Worm (Caenorhabditis elegans) whole organism, L2 larva: ENCODE data around the gene Y39A1A.18.

Source experiments
- F13H6.1 ChIP-seq: sonication (generic microtip); optimal IDR thresholded peaks from 2 replicates; lab custom pipeline; 2016; ENCODE audit warnings: missing genetic modification characterization, missing compliant biosample characterization
- R02D3.7 ChIP-seq: fragments of 150-350 bp; optimal IDR thresholded peaks from 2 replicates; lab custom pipeline; 2014; ENCODE audit warnings: missing biosample characterization, missing genetic modification characterization
- Y55F3AM.14 ChIP-seq: fragments of 200-800 bp; sonication (Bioruptor generic); optimal IDR thresholded peaks from 2 replicates; lab custom pipeline; 2018; ENCODE audit warnings: mild to moderate bottlenecking, missing genetic modification characterization, missing compliant biosample characterization
- ZK546.5 ChIP-seq: sonication (generic microtip); optimal IDR thresholded peaks from 2 replicates; lab custom pipeline; 2017; ENCODE audit warnings: missing biosample characterization, missing genetic modification characterization
- aly-2 ChIP-seq: fragments of 150-350 bp; optimal IDR thresholded peaks from 2 replicates; lab custom pipeline; 2014; ENCODE audit warnings: missing biosample characterization, missing genetic modification characterization
- blmp-1 ChIP-seq: sonication (generic microtip); optimal IDR thresholded peaks from 2 replicates; lab custom pipeline; 2017; ENCODE audit warnings: missing genetic modification characterization, mild to moderate bottlenecking, missing compliant biosample characterization, antibody characterized with exemption, moderate library complexity; ENCODE audit not compliant: insufficient read depth
- ceh-16 ChIP-seq: fragments of 150-350 bp; optimal IDR thresholded peaks from 2 replicates; lab custom pipeline; 2014; ENCODE audit warnings: missing biosample characterization, missing genetic modification characterization
- ceh-82 ChIP-seq: fragments of 150-350 bp; optimal IDR thresholded peaks from 2 replicates; lab custom pipeline; 2014; ENCODE audit warnings: missing biosample characterization, missing genetic modification characterization
- crh-2 ChIP-seq: sonication (generic microtip); optimal IDR thresholded peaks from 2 replicates; lab custom pipeline; 2017; ENCODE audit warnings: missing biosample characterization, missing genetic modification characterization
- egl-27 ChIP-seq: sonication (generic microtip); optimal IDR thresholded peaks from 3 replicates; lab custom pipeline; 2017; ENCODE audit warnings: missing biosample characterization, missing genetic modification reagents, missing genetic modification characterization
- elt-1 ChIP-seq: fragments of 150-350 bp; optimal IDR thresholded peaks from 2 replicates; lab custom pipeline; 2014; ENCODE audit warnings: missing biosample characterization, missing genetic modification characterization
- lin-11 ChIP-seq: fragments of 150-350 bp; sonication (generic microtip); optimal IDR thresholded peaks from 2 replicates; lab custom pipeline; 2014; ENCODE audit warnings: missing biosample characterization, missing genetic modification characterization, inconsistent platforms, mixed read lengths
- lin-13 ChIP-seq: fragments of 150-350 bp; optimal IDR thresholded peaks from 2 replicates; lab custom pipeline; 2014; ENCODE audit warnings: missing biosample characterization, missing genetic modification reagents, missing genetic modification characterization
- lin-39 ChIP-seq: fragments of 150-350 bp; optimal IDR thresholded peaks from 2 replicates; lab custom pipeline; 2014; ENCODE audit warnings: missing biosample characterization, missing genetic modification reagents, missing genetic modification characterization
- lsy-2 ChIP-seq, 2 experiments: fragments of 150-350 bp in 1 of 2; sonication (generic microtip) in 1 of 2; optimal IDR thresholded peaks; 2 replicates each; lab custom pipeline; 2014 to 2017; ENCODE audit warnings: missing biosample characterization in 2 of 2, missing genetic modification characterization in 2 of 2
- mab-5 ChIP-seq: fragments of 150-350 bp; optimal IDR thresholded peaks from 2 replicates; lab custom pipeline; 2014; ENCODE audit warnings: missing biosample characterization, missing genetic modification characterization
- mbf-1 ChIP-seq: sonication (generic microtip); optimal IDR thresholded peaks from 2 replicates; lab custom pipeline; 2017; ENCODE audit warnings: missing biosample characterization, missing genetic modification characterization
- mdl-1 ChIP-seq, 2 experiments: fragments of 150-350 bp in 1 of 2; sonication (generic microtip) in 1 of 2; optimal IDR thresholded peaks; 2 replicates each; lab custom pipeline; 2017; ENCODE audit warnings: missing biosample characterization in 2 of 2, missing genetic modification characterization in 2 of 2
- nhr-11 ChIP-seq: fragments of 150-350 bp; optimal IDR thresholded peaks from 2 replicates; lab custom pipeline; 2014; ENCODE audit warnings: missing biosample characterization, missing genetic modification characterization
- nhr-12 ChIP-seq: fragments of 150-350 bp; optimal IDR thresholded peaks from 2 replicates; lab custom pipeline; 2014; ENCODE audit warnings: missing biosample characterization, missing genetic modification characterization
- nhr-129 ChIP-seq: fragments of 150-350 bp; optimal IDR thresholded peaks from 2 replicates; lab custom pipeline; 2014; ENCODE audit warnings: missing biosample characterization, missing genetic modification characterization
- nhr-23 ChIP-seq: fragments of 150-350 bp; optimal IDR thresholded peaks from 2 replicates; lab custom pipeline; 2014; ENCODE audit warnings: missing biosample characterization, missing genetic modification reagents, missing genetic modification characterization
- nhr-237 ChIP-seq: fragments of 150-350 bp; optimal IDR thresholded peaks from 2 replicates; lab custom pipeline; 2014; ENCODE audit warnings: missing biosample characterization, missing genetic modification characterization
- nhr-25 ChIP-seq: fragments of 150-350 bp; sonication (generic microtip); optimal IDR thresholded peaks from 3 replicates; lab custom pipeline; 2014; ENCODE audit warnings: missing biosample characterization, missing genetic modification characterization
- nhr-6 ChIP-seq: fragments of 150-350 bp; optimal IDR thresholded peaks from 2 replicates; lab custom pipeline; 2014; ENCODE audit warnings: missing biosample characterization, missing genetic modification characterization
- nhr-77 ChIP-seq: fragments of 150-350 bp; optimal IDR thresholded peaks from 2 replicates; lab custom pipeline; 2014; ENCODE audit warnings: missing biosample characterization, missing genetic modification characterization
- peb-1 ChIP-seq: fragments of 150-350 bp; optimal IDR thresholded peaks from 2 replicates; lab custom pipeline; 2014; ENCODE audit warnings: missing biosample characterization, missing genetic modification characterization
- sem-4 ChIP-seq: fragments of 150-350 bp; optimal IDR thresholded peaks from 2 replicates; lab custom pipeline; 2014; ENCODE audit warnings: missing biosample characterization, missing genetic modification reagents, missing genetic modification characterization
- skn-1 ChIP-seq: sonication (generic microtip); optimal IDR thresholded peaks from 2 replicates; lab custom pipeline; 2017; ENCODE audit warnings: missing biosample characterization, missing genetic modification characterization
- sma-3 ChIP-seq: sonication (generic microtip); optimal IDR thresholded peaks from 2 replicates; lab custom pipeline; 2016; ENCODE audit warnings: missing genetic modification reagents, missing genetic modification characterization, missing compliant biosample characterization
- sma-9 ChIP-seq, 2 experiments: fragments of 150-350 bp in 1 of 2; sonication (generic microtip) in 1 of 2; optimal IDR thresholded peaks; 2 replicates each; lab custom pipeline; 2014 to 2016; ENCODE audit warnings: missing genetic modification characterization in 2 of 2, mild to moderate bottlenecking in 1 of 2, missing biosample characterization in 1 of 2, missing compliant biosample characterization in 1 of 2, missing genetic modification reagents in 1 of 2, moderate library complexity in 1 of 2
- snpc-4 ChIP-seq: fragments of 150-350 bp; optimal IDR thresholded peaks from 2 replicates; lab custom pipeline; 2014; ENCODE audit warnings: missing biosample characterization, missing genetic modification characterization
- unc-39 ChIP-seq: fragments of 150-350 bp; optimal IDR thresholded peaks from 2 replicates; lab custom pipeline; 2014; ENCODE audit warnings: missing biosample characterization, missing genetic modification characterization
- unc-62 ChIP-seq: fragments of 150-350 bp; optimal IDR thresholded peaks from 2 replicates; lab custom pipeline; 2014; ENCODE audit warnings: missing biosample characterization, missing genetic modification reagents, missing genetic modification characterization
- zag-1 ChIP-seq: fragments of 150-350 bp; optimal IDR thresholded peaks from 2 replicates; lab custom pipeline; 2014; ENCODE audit warnings: missing biosample characterization, missing genetic modification characterization
- ztf-1 ChIP-seq: fragments of 200-800 bp; sonication (Bioruptor generic); conservative IDR thresholded peaks from 2 replicates; pipeline ENCODE4 v1.3.6; 2022; ENCODE audit warnings: missing genetic modification characterization, missing compliant biosample characterization
- ztf-11 ChIP-seq: sonication (generic microtip); optimal IDR thresholded peaks from 2 replicates; lab custom pipeline; 2017; ENCODE audit warnings: missing biosample characterization, missing genetic modification characterization

Gene Y39A1A.18

ce11 chrIII:10691019-10691418, 3.3 kb downstream of the Y39A1A.18 start, which contains the start of gene Y39A1A.17:
Gene Y39A1A.17, minus strand, starts transcription at chrIII:10691119.
- TF ChIP-seq nhr-25 (tag; lab: Kevin White, UChicago) (no peak), nhr-11 (tag; lab: Kevin White, UChicago) (no peak), blmp-1 (no peak), nhr-129 (tag; lab: Kevin White, UChicago) (no peak), lsy-2 (tag; optimal IDR thresholded peaks at IDR 0.05; lab: Kevin White, UChicago) (no peak), skn-1 (no peak), nhr-237 (tag; lab: Kevin White, UChicago) (no peak), nhr-6 (tag; lab: Kevin White, UChicago) (no peak), nhr-12 (tag; lab: Kevin White, UChicago) (no peak), ceh-16 (tag; lab: Kevin White, UChicago) (no peak), sma-9 (GFP tag; optimal IDR thresholded peaks at IDR 0.05; lab: Kevin White, UChicago) (no peak), sma-9 (tag; optimal IDR thresholded peaks at IDR 0.05; lab: Kevin White, UChicago) (no peak), lin-13 (no peak), aly-2 (tag; lab: Kevin White, UChicago) (no peak), lin-39 (tag; lab: Kevin White, UChicago) (no peak), zag-1 (tag; lab: Kevin White, UChicago) (no peak), ZK546.5 (tag; lab: Kevin White, UChicago) (no peak), sem-4 (tag; lab: Kevin White, UChicago) (no peak), ceh-82 (tag; lab: Kevin White, UChicago) (no peak), crh-2 (no peak)
- TF ChIP-seq, all 48 proteins: peak for 0

DNA sequence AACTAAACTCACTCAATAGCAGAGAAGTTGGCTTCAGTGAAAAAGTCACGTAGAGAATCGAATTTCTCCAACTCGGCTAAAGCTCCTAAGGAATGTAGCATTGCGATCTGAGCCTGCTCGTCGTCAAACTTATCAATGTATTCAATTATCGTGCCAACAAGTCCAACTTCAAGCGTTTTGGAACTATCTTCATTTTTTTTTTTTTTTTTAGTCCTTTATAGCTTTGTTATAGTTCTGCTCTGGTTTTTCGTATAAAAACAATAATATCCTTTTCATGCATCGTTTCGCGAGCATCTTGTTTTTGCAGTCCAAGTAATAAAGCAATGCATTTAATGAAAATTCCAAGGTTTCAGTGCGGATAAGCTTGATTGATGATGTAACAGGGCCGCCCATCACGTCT, 5.2 kb downstream of the Y39A1A.18 start, which contains the start of gene Y39A1A.31:
TSS of gene Y39A1A.31 (minus strand) at position 101 of the 400 bp plus-strand sequence.
- TF ChIP-seq mdl-1 (tag; optimal IDR thresholded peaks at IDR 0.05; lab: Kevin White, UChicago) (no peak), nhr-23 (tag; lab: Kevin White, UChicago) (no peak), ztf-1 (GFP tag; lab: Robert Waterston, UW) (no peak), lin-11 (tag; lab: Kevin White, UChicago) (no peak), blmp-1 (no peak), nhr-11 (tag; lab: Kevin White, UChicago) (no peak), unc-62 (GFP tag; lab: Kevin White, UChicago) (no peak), elt-1 (tag; lab: Kevin White, UChicago) (no peak), Y55F3AM.14 (GFP tag; lab: Kevin White, UChicago) (no peak), egl-27 (tag; lab: Kevin White, UChicago) (no peak), unc-39 (tag; lab: Kevin White, UChicago) (no peak), nhr-77 (tag; lab: Kevin White, UChicago) (no peak), nhr-237 (tag; lab: Kevin White, UChicago) (no peak), snpc-4 (tag; lab: Kevin White, UChicago) (no peak), ztf-11 (tag; lab: Kevin White, UChicago) (no peak), mab-5 (tag; lab: Kevin White, UChicago) (no peak)

DNA sequence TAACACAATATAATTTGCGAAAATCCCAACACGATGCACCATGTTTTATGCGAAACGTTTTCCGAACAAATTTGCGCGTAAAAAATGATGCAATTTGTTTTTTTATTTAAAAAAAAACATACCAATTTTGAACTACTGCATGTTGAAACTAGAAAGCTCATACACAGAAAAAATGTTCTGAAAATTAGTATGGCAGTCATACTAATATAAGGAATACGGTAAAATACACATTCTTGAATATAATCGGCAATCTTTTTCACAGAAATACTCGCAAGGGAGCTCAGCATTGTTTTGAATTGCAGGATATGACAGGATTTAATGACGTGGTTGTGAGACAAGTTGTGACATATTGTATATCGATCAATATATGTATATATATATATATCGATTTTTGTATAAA, 15.3 kb downstream of the Y39A1A.18 start, which contains the start of gene Y39A1A.16:
TSS of gene Y39A1A.16 (plus strand) at position 301 of the 400 bp plus-strand sequence.
- no peak for TF ChIP-seq ceh-16 (tag; lab: Kevin White, UChicago)
- no peak for TF ChIP-seq lin-13
- no peak for TF ChIP-seq nhr-11 (tag; lab: Kevin White, UChicago)
- no peak for TF ChIP-seq mbf-1 (tag; lab: Kevin White, UChicago)
- no peak for TF ChIP-seq nhr-6 (tag; lab: Kevin White, UChicago)
- TF ChIP-seq F13H6.1 (tag; lab: Kevin White, UChicago), result no peak
- no peak for TF ChIP-seq mab-5 (tag; lab: Kevin White, UChicago)
- TF ChIP-seq lin-11 (tag; lab: Kevin White, UChicago), result no peak
- no peak for TF ChIP-seq nhr-129 (tag; lab: Kevin White, UChicago)
- no peak for TF ChIP-seq ceh-82 (tag; lab: Kevin White, UChicago)
- no peak for TF ChIP-seq mdl-1 (tag; optimal IDR thresholded peaks at IDR 0.05; lab: Kevin White, UChicago)
- TF ChIP-seq nhr-77 (tag; lab: Kevin White, UChicago), result no peak
- no peak for TF ChIP-seq unc-62 (GFP tag; lab: Kevin White, UChicago)
- no peak for TF ChIP-seq snpc-4 (tag; lab: Kevin White, UChicago)
- no peak for TF ChIP-seq peb-1 (tag; lab: Kevin White, UChicago)
- no peak for TF ChIP-seq nhr-237 (tag; lab: Kevin White, UChicago)
- TF ChIP-seq R02D3.7 (tag; lab: Kevin White, UChicago), result no peak
- TF ChIP-seq sma-3 (GFP tag; lab: Kevin White, UChicago), result no peak
